Worm (Caenorhabditis elegans): ENCODE results near the gene Y105C5A.508.
"Not testable (repeated sequence)": the region's sequence is repeated elsewhere in the genome, so short reads cannot be mapped to it uniquely, and the experiment has no call there.

DNA sequence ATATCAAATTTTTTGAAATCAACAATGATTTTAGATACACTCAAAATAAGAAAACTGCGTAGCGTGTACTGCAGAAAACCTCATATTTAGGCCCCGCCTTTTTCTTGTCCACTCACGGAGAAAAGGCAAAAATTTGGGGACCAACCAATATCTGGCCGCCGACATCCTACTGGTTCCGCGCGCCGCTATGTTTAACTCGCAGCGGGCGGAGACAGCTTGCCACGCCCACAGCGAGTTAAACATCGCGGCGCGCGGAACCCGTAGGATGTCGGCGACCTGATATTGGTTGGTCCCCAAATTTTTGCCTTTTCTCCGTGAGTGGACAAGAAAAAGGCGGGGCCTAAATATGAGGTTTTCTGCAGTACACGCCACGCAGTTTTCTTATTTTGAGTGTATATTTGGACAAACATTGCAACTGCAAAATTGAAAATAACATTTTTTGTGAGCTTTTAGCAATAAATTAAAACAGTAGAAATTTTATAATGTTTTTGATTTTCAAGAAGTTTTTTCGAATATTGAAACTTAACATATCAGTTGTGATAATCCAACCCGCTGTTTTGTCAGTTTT lies 26.2 kb downstream of the Y105C5A.508 start:
- TF ChIP-seq snpc-4 (GFP tag; optimal IDR thresholded peaks at IDR 0.05), result peak; percentile 66
- peak; percentile 58 to 96 (median 72) for TF ChIP-seq snpc-4 (tag; optimal IDR thresholded peaks at IDR 0.05)
- TF ChIP-seq ama-1 (optimal IDR thresholded peaks at IDR 0.05); ama-1 (GFP tag; optimal IDR thresholded peaks at IDR 0.05); ztf-18 (tag; optimal IDR thresholded peaks at IDR 0.05); ceh-40 (GFP tag; IDR thresholded peaks at IDR 0.05); dpl-1 (GFP tag; optimal IDR thresholded peaks at IDR 0.05); C06A6.2 (GFP tag; conservative IDR thresholded peaks at IDR 0.05); snpc-3.4 (tag; optimal IDR thresholded peaks at IDR 0.05); T07F8.4 (tag; optimal IDR thresholded peaks at IDR 0.05); B0336.3 (GFP tag; IDR thresholded peaks at IDR 0.05); attf-5 (GFP tag; optimal IDR thresholded peaks at IDR 0.05); egl-18 (GFP tag; IDR thresholded peaks at IDR 0.05); nfyb-1 (GFP tag; IDR thresholded peaks at IDR 0.05); unc-62 (GFP tag; optimal IDR thresholded peaks at IDR 0.05): not testable (repeated sequence)
